Fruit fly (Drosophila melanogaster): Measurements from ENCODE around the gene CG16721.

CG16721 gene

DNA sequence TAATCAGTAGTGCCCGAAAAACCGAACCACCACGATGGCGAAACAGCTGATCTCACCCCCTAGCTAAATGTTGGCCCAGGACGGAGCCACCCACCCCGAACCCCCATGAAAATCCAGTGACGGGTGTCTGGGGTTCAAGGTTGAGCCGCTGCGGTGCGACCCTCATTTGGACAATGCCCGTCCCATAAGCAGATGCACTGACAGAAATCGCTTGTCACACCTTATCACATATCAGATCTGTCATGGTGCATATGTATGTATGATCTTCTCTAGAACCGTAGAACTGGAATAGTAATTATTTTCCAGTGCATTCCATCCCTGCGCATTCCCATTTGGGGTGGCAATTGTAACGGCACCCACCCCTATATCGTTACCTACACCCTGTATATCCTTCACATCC lies 9.3 kb downstream of the CG16721 start:
- TF ChIP-seq CG10348 (GFP tag; IDR thresholded peaks at IDR 0.05) (no peak), CG17806 (tag; optimal IDR thresholded peaks at IDR 0.05) (no peak), fd96Ca (GFP tag; IDR thresholded peaks at IDR 0.05) (no peak), Pif1B (GFP tag; optimal IDR thresholded peaks at IDR 0.05) (no peak), CG14655 (GFP tag; optimal IDR thresholded peaks at IDR 0.05) (no peak), D1 (tag; optimal IDR thresholded peaks at IDR 0.05) (no peak), CG9948 (tag; optimal IDR thresholded peaks at IDR 0.05) (no peak), Snoo (tag; optimal IDR thresholded peaks at IDR 0.05) (no peak), CG8301 (tag; optimal IDR thresholded peaks at IDR 0.05) (no peak), gl (tag; optimal IDR thresholded peaks at IDR 0.05) (no peak), rn (GFP tag; IDR thresholded peaks at IDR 0.05) (no peak), Ets98B (GFP tag; IDR thresholded peaks at IDR 0.05) (no peak), CG15710 (tag; optimal IDR thresholded peaks at IDR 0.05) (no peak), CG13204 (GFP tag; optimal IDR thresholded peaks at IDR 0.05) (no peak), EcR (GFP tag; optimal IDR thresholded peaks at IDR 0.05) (no peak), CG32121 (GFP tag; IDR thresholded peaks at IDR 0.05) (no peak), CG4496 (GFP tag; IDR thresholded peaks at IDR 0.05) (no peak), CG12605 (GFP tag; IDR thresholded peaks at IDR 0.05) (no peak), CG8159 (tag; optimal IDR thresholded peaks at IDR 0.05) (no peak)

DNA sequence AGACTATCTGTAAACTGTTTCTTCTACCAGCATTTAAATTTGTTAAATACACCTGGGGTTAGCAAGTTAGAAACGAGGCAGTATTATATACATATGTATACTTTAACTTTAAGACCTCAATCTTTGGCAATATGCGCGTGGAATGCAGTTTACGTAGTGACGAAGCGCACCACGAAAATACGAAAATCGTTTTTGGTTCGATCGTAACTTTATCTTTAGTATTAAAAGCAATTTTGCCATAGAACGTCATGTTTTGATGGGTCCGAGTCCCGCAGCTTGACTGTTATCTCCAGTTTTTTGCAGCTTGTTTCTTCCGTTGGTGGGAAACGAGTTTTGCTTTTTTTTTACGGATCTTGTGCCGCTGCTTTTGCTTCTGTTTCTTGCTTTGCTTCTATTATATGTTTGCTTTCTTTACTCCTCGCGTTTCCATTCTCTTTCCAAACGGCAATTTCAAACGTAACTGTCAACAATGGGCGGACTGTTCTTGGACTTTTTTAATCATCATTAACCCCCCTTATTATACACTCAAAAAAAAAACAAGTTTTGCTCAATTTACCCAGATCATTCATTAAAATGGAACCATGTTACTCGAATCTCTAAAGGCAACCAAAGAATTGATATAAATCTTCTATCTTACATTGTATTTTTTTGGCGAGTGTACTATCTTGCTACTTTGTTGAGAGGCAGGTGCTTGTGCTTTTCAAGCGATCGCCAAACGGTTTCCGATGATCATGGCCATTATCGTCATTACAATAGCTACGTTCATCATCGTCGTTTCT lies 12.2 kb downstream of the CG16721 start:
- TF ChIP-seq CG15710 (tag; optimal IDR thresholded peaks at IDR 0.05) (no peak), gl (tag; optimal IDR thresholded peaks at IDR 0.05) (no peak), CG8301 (tag; optimal IDR thresholded peaks at IDR 0.05) (peak; percentile 77), CG9948 (tag; optimal IDR thresholded peaks at IDR 0.05) (peak; percentile 46), CG34367 (tag; optimal IDR thresholded peaks at IDR 0.05) (no peak), CG13204 (GFP tag; optimal IDR thresholded peaks at IDR 0.05) (no peak), CG8159 (tag; optimal IDR thresholded peaks at IDR 0.05) (peak; percentile 18), Pif1A (GFP tag; optimal IDR thresholded peaks at IDR 0.05) (no peak), EcR (GFP tag; optimal IDR thresholded peaks at IDR 0.05) (no peak), CG10348 (GFP tag; IDR thresholded peaks at IDR 0.05) (no peak), rn (GFP tag; IDR thresholded peaks at IDR 0.05) (no peak), Pif1B (GFP tag; optimal IDR thresholded peaks at IDR 0.05) (no peak), CG32121 (GFP tag; IDR thresholded peaks at IDR 0.05) (peak; percentile 18; the same call in 1 of the 2 replicates), CG14655 (GFP tag; optimal IDR thresholded peaks at IDR 0.05) (peak; percentile 82), Ets98B (GFP tag; IDR thresholded peaks at IDR 0.05) (peak; percentile 51; the same call in 1 of the 2 replicates), CG12605 (GFP tag; IDR thresholded peaks at IDR 0.05) (no peak; the same call in none of the 2 replicates), fd96Ca (GFP tag; IDR thresholded peaks at IDR 0.05) (peak; percentile 39; the same call in 1 of the 3 replicates), Snoo (tag; optimal IDR thresholded peaks at IDR 0.05) (no peak), CG4496 (GFP tag; IDR thresholded peaks at IDR 0.05) (peak; percentile 83), CG17806 (tag; optimal IDR thresholded peaks at IDR 0.05) (peak; percentile 57), D1 (tag; optimal IDR thresholded peaks at IDR 0.05) (no peak)

DNA sequence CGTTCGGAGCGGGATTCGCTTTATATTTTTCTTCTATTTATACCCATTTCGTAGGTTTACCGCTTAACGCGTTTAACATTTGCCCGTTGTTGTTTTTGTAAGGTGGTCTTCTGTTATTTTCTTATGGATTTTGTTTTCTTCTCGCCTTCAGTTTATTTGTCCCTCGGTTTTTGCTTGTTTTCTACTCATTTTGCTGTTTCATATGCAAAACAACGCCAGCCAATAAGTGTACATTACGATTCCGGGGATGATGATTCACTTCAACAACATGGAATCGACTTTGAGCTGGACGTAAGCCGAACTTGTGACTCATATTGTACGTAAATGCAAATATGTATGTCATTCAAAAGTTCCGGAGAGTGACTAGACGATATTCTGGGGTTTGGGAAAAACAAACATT lies 12.8 kb downstream of the CG16721 start:
- TF ChIP-seq Snoo (tag; optimal IDR thresholded peaks at IDR 0.05), result no peak
- no peak for TF ChIP-seq CG17806 (tag; optimal IDR thresholded peaks at IDR 0.05)
- TF ChIP-seq CG34367 (tag; optimal IDR thresholded peaks at IDR 0.05), result no peak
- TF ChIP-seq CG9948 (tag; optimal IDR thresholded peaks at IDR 0.05), result no peak
- TF ChIP-seq CG14655 (GFP tag; optimal IDR thresholded peaks at IDR 0.05), result no peak
- TF ChIP-seq CG8301 (tag; optimal IDR thresholded peaks at IDR 0.05), result no peak
- no peak for TF ChIP-seq rn (GFP tag; IDR thresholded peaks at IDR 0.05)
- TF ChIP-seq CG15710 (tag; optimal IDR thresholded peaks at IDR 0.05), result no peak
- TF ChIP-seq D1 (tag; optimal IDR thresholded peaks at IDR 0.05), result no peak
- no peak for TF ChIP-seq CG4496 (GFP tag; IDR thresholded peaks at IDR 0.05)
- no peak for TF ChIP-seq CG13204 (GFP tag; optimal IDR thresholded peaks at IDR 0.05)

DNA sequence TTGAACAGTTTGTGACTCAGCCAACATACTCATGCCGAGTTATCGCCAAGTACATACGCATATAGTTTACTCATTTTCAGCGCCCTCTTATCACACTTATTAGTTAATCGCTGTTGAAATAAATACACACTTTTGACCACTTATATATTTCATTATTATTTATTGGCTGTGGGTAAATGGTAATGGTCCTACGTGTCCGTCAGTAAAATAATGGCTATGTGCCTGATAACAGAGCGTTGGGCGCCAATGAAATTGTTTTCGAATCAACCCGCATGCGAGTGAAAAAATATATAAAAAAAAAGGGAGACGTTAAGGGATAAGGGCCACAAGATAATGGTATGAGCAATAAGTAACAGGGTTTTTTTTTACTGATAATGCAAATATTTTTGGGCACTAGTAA lies 13.5 kb downstream of the CG16721 start:
- TF ChIP-seq Pif1A (GFP tag; optimal IDR thresholded peaks at IDR 0.05) (no peak), CG8301 (tag; optimal IDR thresholded peaks at IDR 0.05) (no peak), Snoo (tag; optimal IDR thresholded peaks at IDR 0.05) (no peak), fd96Ca (GFP tag; IDR thresholded peaks at IDR 0.05) (no peak)

DNA sequence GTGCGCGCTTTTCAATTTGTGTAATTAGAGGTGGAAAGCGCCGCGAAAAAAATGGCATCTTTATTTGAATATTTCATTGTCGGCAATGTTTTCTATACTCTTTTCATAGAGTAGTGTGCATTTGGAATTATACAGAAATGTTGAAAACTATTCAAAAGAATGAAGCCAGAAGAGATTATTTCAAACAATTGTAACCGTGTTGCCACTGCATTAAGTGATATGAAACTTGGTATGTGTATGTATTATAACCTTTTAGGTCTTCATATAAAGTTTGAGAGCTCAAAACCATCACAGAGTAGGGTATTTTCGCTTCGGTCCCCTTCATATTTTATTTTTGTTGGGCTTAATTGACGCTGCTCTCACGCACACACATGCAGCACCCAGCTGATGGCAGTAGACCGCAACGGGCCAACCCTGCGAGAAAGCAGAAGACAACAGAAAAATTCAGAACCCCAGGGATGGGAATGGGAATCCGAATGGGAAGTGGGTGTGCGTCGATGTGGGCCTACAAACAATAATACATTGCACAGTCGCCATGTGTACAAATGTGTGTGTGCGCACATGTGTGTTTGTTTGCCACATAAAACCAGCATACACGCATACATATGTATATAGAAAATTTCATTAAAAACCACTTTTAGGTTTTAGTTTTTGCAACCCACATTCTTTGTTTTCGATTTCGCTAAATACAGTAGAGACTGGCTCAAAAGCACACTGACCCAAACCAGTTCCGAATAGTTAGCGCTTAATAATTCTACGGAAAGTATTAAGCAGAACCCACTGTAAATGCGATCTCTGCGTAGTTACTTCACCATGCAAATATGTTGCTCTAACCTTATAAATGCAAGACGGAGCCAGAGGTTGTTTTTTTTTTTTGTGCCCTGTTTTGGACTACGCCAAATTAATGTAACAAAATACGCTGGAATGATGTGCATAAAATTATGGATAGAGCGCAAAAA lies 15.1 kb downstream of the CG16721 start:
- TF ChIP-seq EcR (GFP tag; optimal IDR thresholded peaks at IDR 0.05) (no peak), Ets98B (GFP tag; IDR thresholded peaks at IDR 0.05) (0 out of 2 replicates have a peak, but pooled peaks have one; percentile 31), Snoo (tag; optimal IDR thresholded peaks at IDR 0.05) (no peak), gl (tag; optimal IDR thresholded peaks at IDR 0.05) (no peak), CG15710 (tag; optimal IDR thresholded peaks at IDR 0.05) (no peak), CG14655 (GFP tag; optimal IDR thresholded peaks at IDR 0.05) (peak; percentile 33), Pif1A (GFP tag; optimal IDR thresholded peaks at IDR 0.05) (peak; percentile 15), CG9948 (tag; optimal IDR thresholded peaks at IDR 0.05) (peak; percentile 4), CG4496 (GFP tag; IDR thresholded peaks at IDR 0.05) (0 out of 3 replicates have a peak, but pooled peaks have one; percentile 25), CG32121 (GFP tag; IDR thresholded peaks at IDR 0.05) (no peak), CG8301 (tag; optimal IDR thresholded peaks at IDR 0.05) (peak; percentile 29), CG17806 (tag; optimal IDR thresholded peaks at IDR 0.05) (peak; percentile 3), CG8159 (tag; optimal IDR thresholded peaks at IDR 0.05) (peak; percentile 42), Pif1B (GFP tag; optimal IDR thresholded peaks at IDR 0.05) (peak; percentile 38), CG34367 (tag; optimal IDR thresholded peaks at IDR 0.05) (peak; percentile 24)

Measured in whole organism, pupa.